Worm (Caenorhabditis elegans): Measurements from ENCODE around the gene T05C7.8.
A peak's percentile ranks its signal among the peaks of the same experiment; 100 is the strongest.
"Not testable (repeated sequence)": the region's sequence is repeated elsewhere in the genome, so short reads cannot be mapped to it uniquely, and the experiment has no call there.

T05C7.8 gene

DNA sequence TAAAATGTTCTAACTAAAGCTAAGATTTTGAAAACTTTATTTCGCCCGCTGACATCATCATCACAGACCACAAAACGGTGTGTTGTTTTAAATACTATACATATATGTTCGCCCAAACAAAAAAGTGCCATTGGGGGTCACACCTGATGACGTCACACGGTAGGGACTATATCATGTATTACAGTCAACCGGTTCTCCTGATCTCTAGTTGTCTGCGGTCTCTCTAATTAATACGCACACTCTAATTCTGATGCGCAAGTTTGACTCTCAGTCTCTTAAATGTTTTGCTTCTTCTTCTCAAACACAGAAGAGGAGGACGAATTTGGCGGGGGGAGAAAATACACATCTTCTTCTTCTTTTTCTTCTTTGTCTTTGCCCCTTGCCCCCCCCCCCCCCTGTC is 26.7 kb downstream of the T05C7.8 start:
- no peak for TF ChIP-seq F13C5.2 (tag; optimal IDR thresholded peaks at IDR 0.05)
- no peak for TF ChIP-seq sea-1 (GFP tag; conservative IDR thresholded peaks at IDR 0.05)
- TF ChIP-seq scrt-1 (GFP tag; IDR thresholded peaks at IDR 0.05), result no peak
- no peak for TF ChIP-seq hnd-1 (tag; optimal IDR thresholded peaks at IDR 0.05)
- no peak for TF ChIP-seq ets-7 (tag; optimal IDR thresholded peaks at IDR 0.05)
- TF ChIP-seq ceh-36 (tag; optimal IDR thresholded peaks at IDR 0.05), result no peak
- TF ChIP-seq tra-4 (tag; optimal IDR thresholded peaks at IDR 0.05), result no peak
- no peak for TF ChIP-seq pes-1 (GFP tag; IDR thresholded peaks at IDR 0.05)
- no peak for TF ChIP-seq ama-1 (optimal IDR thresholded peaks at IDR 0.05)
- no peak for TF ChIP-seq tbx-11 (GFP tag; IDR thresholded peaks at IDR 0.05)
- TF ChIP-seq hmbx-1 (tag; optimal IDR thresholded peaks at IDR 0.05), result no peak

DNA sequence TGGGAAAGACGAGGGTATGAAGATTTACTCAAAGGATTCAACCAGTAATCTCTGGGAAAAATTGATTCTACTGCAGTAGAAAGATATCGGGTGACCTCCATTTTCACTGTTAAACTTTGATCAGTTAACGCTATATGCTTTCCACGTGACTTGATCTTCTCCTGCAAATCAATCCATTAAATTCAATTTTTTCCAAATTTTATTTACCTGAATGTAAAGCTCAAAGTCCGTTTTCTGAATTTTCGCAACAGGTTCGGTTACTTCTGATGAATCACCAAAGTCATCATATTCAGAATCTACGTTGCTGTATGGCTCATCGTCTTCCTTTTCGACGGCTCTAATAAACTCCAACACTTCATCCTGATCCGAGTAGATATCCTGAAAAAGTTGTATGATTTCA is 33.1 kb downstream of the T05C7.8 start, which contains the start of gene B0545.4:
Gene B0545.4 (minus strand): TSS at position 101 of the 400 bp plus-strand sequence.
- TF ChIP-seq hmg-4 (GFP tag; optimal IDR thresholded peaks at IDR 0.05) (no peak), ceh-13 (GFP tag; optimal IDR thresholded peaks at IDR 0.05) (no peak), flt-1 (GFP tag; IDR thresholded peaks at IDR 0.05) (no peak), scrt-1 (GFP tag; IDR thresholded peaks at IDR 0.05) (no peak), B0310.2 (tag; optimal IDR thresholded peaks at IDR 0.05) (no peak), hnd-1 (tag; optimal IDR thresholded peaks at IDR 0.05) (no peak), sea-1 (GFP tag; conservative IDR thresholded peaks at IDR 0.05) (no peak), tra-4 (tag; optimal IDR thresholded peaks at IDR 0.05) (no peak), F13C5.2 (tag; optimal IDR thresholded peaks at IDR 0.05) (no peak), pes-1 (GFP tag; IDR thresholded peaks at IDR 0.05) (no peak), hmbx-1 (tag; optimal IDR thresholded peaks at IDR 0.05) (no peak), tbx-37 (GFP tag; conservative IDR thresholded peaks at IDR 0.05) (no peak), aly-1 (tag; optimal IDR thresholded peaks at IDR 0.05) (no peak), ama-1 (optimal IDR thresholded peaks at IDR 0.05) (no peak)

DNA sequence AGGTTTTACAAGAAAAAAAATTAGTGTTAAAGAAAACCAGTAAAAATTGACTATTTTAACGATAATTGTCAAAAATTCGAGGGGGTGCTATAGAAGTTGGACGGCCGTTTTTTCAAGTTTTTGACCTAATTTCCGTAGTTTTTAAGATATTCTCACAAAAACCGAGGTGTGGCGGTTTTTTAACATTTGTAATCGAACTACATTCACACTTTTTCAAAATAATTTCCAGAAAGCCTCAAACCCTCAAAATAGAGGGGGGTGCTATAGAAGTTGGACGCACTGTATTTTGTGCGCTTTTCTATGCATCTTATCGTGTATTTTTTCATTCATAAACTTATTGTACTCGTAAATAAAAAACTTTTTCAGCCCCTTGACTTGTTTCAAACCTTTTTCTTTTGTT is 35.2 kb downstream of the T05C7.8 start, which contains the start of gene F29C4.4:
Gene F29C4.4 (plus strand): TSS at position 301 of the 400 bp plus-strand sequence.
- not testable (repeated sequence) for TF ChIP-seq ama-1 (optimal IDR thresholded peaks at IDR 0.05); tra-4 (tag; optimal IDR thresholded peaks at IDR 0.05); ets-7 (tag; optimal IDR thresholded peaks at IDR 0.05)

DNA sequence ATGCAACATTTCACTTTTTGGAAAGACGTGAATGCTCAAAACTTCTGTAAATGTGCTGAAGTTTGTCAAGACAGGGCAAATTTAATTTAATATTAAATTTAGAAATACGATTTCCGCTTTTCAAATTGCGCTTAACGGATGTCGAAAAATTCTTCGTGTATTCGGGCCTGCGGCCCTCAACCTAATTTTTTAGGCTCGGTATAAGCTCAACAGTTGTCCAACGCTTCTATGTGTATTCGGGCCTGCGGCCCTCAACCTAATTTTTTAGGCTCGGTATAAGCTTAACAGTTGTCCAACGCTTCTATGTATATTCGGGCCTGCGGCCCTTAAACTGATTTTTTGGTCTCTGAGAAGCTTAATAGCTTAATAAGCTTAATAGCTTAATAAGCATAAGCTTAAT is 42.6 kb downstream of the T05C7.8 start:
- no peak for TF ChIP-seq hmg-4 (GFP tag; optimal IDR thresholded peaks at IDR 0.05)
- TF ChIP-seq flt-1 (GFP tag; IDR thresholded peaks at IDR 0.05), result no peak
- TF ChIP-seq sea-1 (GFP tag; conservative IDR thresholded peaks at IDR 0.05), result peak; percentile 55; the same call in 1 of the 2 replicates

DNA sequence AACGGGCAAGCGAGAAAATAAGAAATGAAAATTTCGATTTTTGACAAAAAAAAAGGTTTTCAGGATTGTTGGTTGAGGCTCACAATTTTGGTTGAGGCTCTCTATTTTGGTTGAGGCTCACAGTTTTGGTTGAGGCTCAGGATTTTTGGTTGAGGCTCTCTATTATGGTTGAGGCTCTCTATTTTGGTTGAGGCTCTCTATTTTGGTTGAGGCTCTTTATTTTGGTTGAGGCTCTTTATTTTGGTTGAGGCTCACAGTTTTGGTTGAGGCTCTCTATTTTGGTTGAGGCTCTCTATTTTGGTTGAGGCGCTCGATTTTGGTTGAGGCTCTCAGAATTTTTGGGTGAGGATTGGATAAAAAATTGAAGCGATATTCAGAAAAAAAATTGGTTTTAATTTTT is 43.6 kb downstream of the T05C7.8 start:
- no peak for TF ChIP-seq aly-1 (tag; optimal IDR thresholded peaks at IDR 0.05)
- no peak for TF ChIP-seq ama-1 (optimal IDR thresholded peaks at IDR 0.05)
- TF ChIP-seq B0310.2 (tag; optimal IDR thresholded peaks at IDR 0.05), result no peak
- TF ChIP-seq flt-1 (GFP tag; IDR thresholded peaks at IDR 0.05), result no peak
- TF ChIP-seq ets-7 (tag; optimal IDR thresholded peaks at IDR 0.05), result no peak
- no peak for TF ChIP-seq tra-4 (tag; optimal IDR thresholded peaks at IDR 0.05)
- TF ChIP-seq ceh-36 (tag; optimal IDR thresholded peaks at IDR 0.05), result no peak
- TF ChIP-seq tbx-37 (GFP tag; conservative IDR thresholded peaks at IDR 0.05), result no peak
- no peak for TF ChIP-seq scrt-1 (GFP tag; IDR thresholded peaks at IDR 0.05)
- TF ChIP-seq pes-1 (GFP tag; IDR thresholded peaks at IDR 0.05), result no peak
- no peak for TF ChIP-seq F13C5.2 (tag; optimal IDR thresholded peaks at IDR 0.05)
- no peak for TF ChIP-seq ceh-13 (GFP tag; optimal IDR thresholded peaks at IDR 0.05)

DNA sequence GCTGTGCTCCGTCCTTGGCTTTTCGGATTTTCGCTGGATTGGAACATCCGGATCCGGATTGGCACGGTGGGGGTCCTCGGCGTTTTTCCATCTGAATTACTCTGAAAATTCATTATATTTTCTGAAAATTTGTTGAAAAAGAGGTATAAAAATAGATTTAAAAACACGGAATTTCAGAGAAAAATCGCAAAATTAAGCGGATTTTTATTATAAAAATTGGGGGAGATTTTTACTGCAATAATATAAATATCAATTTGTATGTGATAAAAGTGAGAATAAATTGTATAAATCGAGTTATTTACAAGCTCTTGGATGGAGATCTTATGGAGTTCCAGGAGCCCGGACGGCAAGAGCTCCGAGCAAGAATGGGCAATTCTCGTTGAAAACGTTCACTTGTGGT is 45.4 kb downstream of the T05C7.8 start, which contains the start of gene tut-1:
Gene tut-1 (minus strand): TSS at position 101 of the 400 bp plus-strand sequence.
- TF ChIP-seq aly-1 (tag; optimal IDR thresholded peaks at IDR 0.05), result no peak
- no peak for TF ChIP-seq F13C5.2 (tag; optimal IDR thresholded peaks at IDR 0.05)
- TF ChIP-seq ceh-36 (tag; optimal IDR thresholded peaks at IDR 0.05), result no peak
